Worm (Caenorhabditis elegans) whole organism, young adult: ENCODE results near the gene cpr-3.
"Not testable (repeated sequence)": the region's sequence is repeated elsewhere in the genome, so short reads cannot be mapped to it uniquely, and the experiment has no call there.

Source experiments
- B0019.2 ChIP-seq: fragments of 200-800 bp; sonication (Bioruptor generic); conservative IDR thresholded peaks from 2 replicates; pipeline ENCODE4 v1.3.6; 2022; ENCODE audit warnings: missing genetic modification reagents, missing genetic modification characterization, missing compliant biosample characterization
- C06A6.2 ChIP-seq: fragments of 200-800 bp; sonication (Bioruptor generic); conservative IDR thresholded peaks from 2 replicates; pipeline ENCODE4 v1.3.6; 2022; ENCODE audit warnings: missing genetic modification characterization, missing compliant biosample characterization
- F10E7.11 ChIP-seq: sonication (generic microtip); optimal IDR thresholded peaks from 2 replicates; lab custom pipeline; 2017; ENCODE audit warnings: mild to moderate bottlenecking, missing genetic modification characterization, moderate library complexity, missing compliant biosample characterization
- F52B5.7 ChIP-seq: sonication (generic microtip); optimal IDR thresholded peaks from 2 replicates; lab custom pipeline; 2016; ENCODE audit warnings: mild to moderate bottlenecking, missing genetic modification characterization, missing compliant biosample characterization
- K11D2.4 ChIP-seq: fragments of 200-800 bp; sonication (Bioruptor generic); IDR thresholded peaks from 2 replicates; pipeline ENCODE4 v1.3.6; 2022; ENCODE audit warnings: missing genetic modification reagents, missing genetic modification characterization, missing compliant biosample characterization
- K12H6.12 ChIP-seq: fragments of 200-800 bp; sonication (Bioruptor generic); optimal IDR thresholded peaks from 2 replicates; lab custom pipeline; 2018; ENCODE audit warnings: mild to moderate bottlenecking, missing genetic modification characterization, missing compliant biosample characterization
- T07F8.4 ChIP-seq: sonication (generic microtip); optimal IDR thresholded peaks from 2 replicates; lab custom pipeline; 2016; ENCODE audit warnings: mild to moderate bottlenecking, missing genetic modification characterization, moderate library complexity, missing compliant biosample characterization
- Y95B8A.8 ChIP-seq: fragments of 200-800 bp; sonication (Bioruptor generic); IDR thresholded peaks from 2 replicates; pipeline ENCODE4 v1.3.6; 2022; ENCODE audit warnings: missing genetic modification reagents, missing genetic modification characterization, missing compliant biosample characterization
- attf-6 ChIP-seq: fragments of 200-800 bp; sonication (Bioruptor generic); IDR thresholded peaks from 2 replicates; pipeline ENCODE4 v1.3.6; 2022; ENCODE audit warnings: missing genetic modification reagents, missing genetic modification characterization, missing compliant biosample characterization
- bed-2 ChIP-seq: fragments of 200-800 bp; sonication (Bioruptor generic); IDR thresholded peaks from 2 replicates; pipeline ENCODE4 v1.3.6; 2022; ENCODE audit warnings: missing genetic modification reagents, missing genetic modification characterization, missing compliant biosample characterization
- ceh-58 ChIP-seq: fragments of 200-800 bp; sonication (Bioruptor generic); IDR thresholded peaks from 2 replicates; pipeline ENCODE4 v1.3.6; 2022; ENCODE audit warnings: missing genetic modification characterization, missing compliant biosample characterization
- die-1 ChIP-seq: sonication (generic microtip); optimal IDR thresholded peaks from 2 replicates; lab custom pipeline; 2016; ENCODE audit warnings: missing genotype, mild to moderate bottlenecking, missing genetic modification characterization, missing compliant biosample characterization
- ekl-4 ChIP-seq: fragments of 200-800 bp; sonication (Bioruptor generic); IDR thresholded peaks from 2 replicates; pipeline ENCODE4 v1.3.6; 2022; ENCODE audit warnings: missing genetic modification reagents, missing genetic modification characterization, missing compliant biosample characterization
- lag-1 ChIP-seq: fragments of 200-800 bp; sonication (Bioruptor generic); IDR thresholded peaks from 2 replicates; pipeline ENCODE4 v1.3.6; 2022; ENCODE audit warnings: missing genetic modification reagents, missing genetic modification characterization, missing compliant biosample characterization
- lin-35 ChIP-seq, 3 experiments: fragments of 150-350 bp in 2 of 3; sonication (generic microtip) in 1 of 3; optimal IDR thresholded peaks; 2 replicates each; lab custom pipeline; 2014 to 2018; ENCODE audit warnings: missing biosample characterization in 3 of 3, missing genetic modification characterization in 3 of 3, missing genetic modification reagents in 3 of 3
- lin-40 ChIP-seq: sonication (generic microtip); optimal IDR thresholded peaks from 2 replicates; lab custom pipeline; 2016; ENCODE audit warnings: missing genetic modification characterization, mild to moderate bottlenecking, missing compliant biosample characterization, missing genotype, missing genetic modification reagents
- lsy-27 ChIP-seq: sonication (generic microtip); optimal IDR thresholded peaks from 2 replicates; lab custom pipeline; 2017; ENCODE audit warnings: missing genetic modification characterization, mild to moderate bottlenecking, missing compliant biosample characterization, antibody characterized with exemption, missing genotype, borderline replicate concordance; ENCODE audit not compliant: insufficient read depth
- madf-10 ChIP-seq: sonication (generic microtip); optimal IDR thresholded peaks from 2 replicates; lab custom pipeline; 2016; ENCODE audit warnings: mild to moderate bottlenecking, missing genetic modification characterization, missing compliant biosample characterization
- madf-3 ChIP-seq: fragments of 200-800 bp; sonication (Bioruptor generic); IDR thresholded peaks from 2 replicates; pipeline ENCODE4 v1.3.6; 2022; ENCODE audit warnings: missing genetic modification reagents, missing genetic modification characterization, missing compliant biosample characterization
- mcd-1 ChIP-seq: fragments of 200-800 bp; sonication (Bioruptor generic); IDR thresholded peaks from 2 replicates; pipeline ENCODE4 v1.3.6; 2022; ENCODE audit warnings: missing genetic modification reagents, missing genetic modification characterization, missing compliant biosample characterization
- mel-28 ChIP-seq: sonication (generic microtip); optimal IDR thresholded peaks from 2 replicates; lab custom pipeline; 2016; ENCODE audit warnings: borderline replicate concordance, mild to moderate bottlenecking, missing genetic modification characterization, missing compliant biosample characterization
- mxl-1 ChIP-seq: sonication (generic microtip); optimal IDR thresholded peaks from 2 replicates; lab custom pipeline; 2016; ENCODE audit warnings: missing genetic modification characterization, missing compliant biosample characterization
- nfyb-1 ChIP-seq: fragments of 200-800 bp; sonication (Bioruptor generic); IDR thresholded peaks from 2 replicates; pipeline ENCODE4 v1.3.6; 2022; ENCODE audit warnings: missing genetic modification reagents, missing genetic modification characterization, missing compliant biosample characterization
- nhr-179 ChIP-seq: sonication (generic microtip); optimal IDR thresholded peaks from 2 replicates; lab custom pipeline; 2016; ENCODE audit warnings: mild to moderate bottlenecking, missing genetic modification characterization, missing compliant biosample characterization
- rpc-1 ChIP-seq, 2 experiments: fragments of 150-350 bp in 1 of 2; sonication (generic microtip) in 1 of 2; optimal IDR thresholded peaks; 2 replicates each; lab custom pipeline; 2014 to 2018; ENCODE audit warnings: missing biosample characterization in 1 of 2, missing genetic modification characterization in 1 of 2, missing genetic modification reagents in 1 of 2, missing genotype in 1 of 2
- snpc-1.1 ChIP-seq: sonication (generic microtip); optimal IDR thresholded peaks from 2 replicates; lab custom pipeline; 2017; ENCODE audit warnings: missing genetic modification characterization, mild to moderate bottlenecking, missing compliant biosample characterization, antibody characterized with exemption, moderate library complexity, missing genotype, missing genetic modification reagents; ENCODE audit not compliant: insufficient read depth
- sptf-2 ChIP-seq: fragments of 200-800 bp; sonication (Bioruptor generic); optimal IDR thresholded peaks from 2 replicates; lab custom pipeline; 2018; ENCODE audit warnings: mild to moderate bottlenecking, missing genetic modification characterization, missing compliant biosample characterization
- tbp1 ChIP-seq: fragments of 200-800 bp; sonication (Bioruptor generic); optimal IDR thresholded peaks from 2 replicates; lab custom pipeline; 2018; ENCODE audit warnings: mild to moderate bottlenecking, missing genetic modification characterization, missing compliant biosample characterization
- tbx-9 ChIP-seq: sonication (generic microtip); optimal IDR thresholded peaks from 2 replicates; lab custom pipeline; 2016; ENCODE audit warnings: borderline replicate concordance, missing genetic modification characterization, inconsistent platforms, missing compliant biosample characterization
- zfh-2 ChIP-seq: fragments of 200-800 bp; sonication (Bioruptor generic); conservative IDR thresholded peaks from 2 replicates; pipeline ENCODE4 v1.3.6; 2022; ENCODE audit warnings: missing genetic modification reagents, missing genetic modification characterization, missing compliant biosample characterization
- ztf-25 ChIP-seq: fragments of 200-800 bp; sonication (Bioruptor generic); IDR thresholded peaks from 2 replicates; pipeline ENCODE4 v1.3.6; 2022; ENCODE audit warnings: missing genetic modification reagents, missing genetic modification characterization, missing compliant biosample characterization
- ztf-3 ChIP-seq: fragments of 200-800 bp; sonication (Bioruptor generic); optimal IDR thresholded peaks from 2 replicates; lab custom pipeline; 2018; ENCODE audit warnings: mild to moderate bottlenecking, missing genetic modification characterization, missing compliant biosample characterization
- ztf-6 ChIP-seq: fragments of 200-800 bp; sonication (Bioruptor generic); IDR thresholded peaks from 2 replicates; pipeline ENCODE4 v1.3.6; 2022; ENCODE audit warnings: missing genetic modification reagents, missing genetic modification characterization, missing compliant biosample characterization

Gene cpr-3

DNA sequence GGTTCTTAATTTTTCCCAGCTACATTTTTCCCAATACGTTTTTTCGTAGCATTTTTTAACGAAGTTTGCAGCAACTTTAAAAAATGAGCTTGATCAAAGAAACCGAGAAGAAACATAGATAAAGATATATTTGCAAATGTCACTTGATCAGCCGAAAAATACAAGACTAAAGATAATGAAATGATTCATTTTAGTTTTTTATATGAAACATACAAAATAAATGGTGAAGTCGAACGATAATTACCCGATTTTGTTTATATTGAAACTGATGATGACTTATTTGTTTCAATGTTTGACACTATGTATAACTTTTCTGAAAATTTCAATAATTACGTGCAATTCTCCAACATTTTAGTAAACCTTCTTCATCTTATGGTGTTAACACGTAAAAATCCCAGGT lies 30.2 kb downstream of the cpr-3 start, which contains the start of gene srw-22:
srw-22 (plus strand) TSS at position 301 of the 400 bp plus-strand sequence.
- no peak for TF ChIP-seq F52B5.7 (tag; lab: Kevin White, UChicago)
- no peak for TF ChIP-seq nhr-179
- no peak for TF ChIP-seq rpc-1 (optimal IDR thresholded peaks at IDR 0.05; lab: Kevin White, UChicago)
- TF ChIP-seq rpc-1 (tag; optimal IDR thresholded peaks at IDR 0.05; lab: Kevin White, UChicago), result no peak
- TF ChIP-seq mcd-1, result no peak
- TF ChIP-seq K11D2.4, result no peak
- no peak for TF ChIP-seq lin-35 (GFP tag; optimal IDR thresholded peaks at IDR 0.05; lab: Kevin White, UChicago)
- no peak for TF ChIP-seq K12H6.12
- TF ChIP-seq die-1 (tag; lab: Kevin White, UChicago), result no peak
- TF ChIP-seq ztf-25 (GFP tag; lab: Robert Waterston, UW), result no peak
- TF ChIP-seq B0019.2 (GFP tag; lab: Robert Waterston, UW), result no peak

DNA sequence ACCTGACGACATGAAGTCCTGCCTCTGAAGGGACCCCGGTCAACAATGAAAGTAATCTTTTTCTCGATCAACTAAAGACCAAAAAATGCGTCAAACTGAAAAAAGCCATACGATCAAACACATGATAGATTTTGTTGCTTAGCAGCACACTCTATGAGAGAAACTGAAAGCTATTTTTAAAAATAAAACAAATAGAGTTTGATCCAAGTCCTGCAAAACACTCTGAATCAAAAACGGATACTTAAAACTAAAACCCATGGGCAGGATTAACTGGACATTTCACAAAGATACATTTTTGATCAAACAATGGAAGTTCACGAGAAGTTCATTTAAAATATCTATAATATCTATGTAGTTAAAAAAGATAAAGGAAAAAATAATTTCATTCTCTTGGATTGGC lies 31.1 kb downstream of the cpr-3 start, which contains the start of gene T10H4.13:
T10H4.13 (minus strand) TSS at position 101 of the 400 bp plus-strand sequence.
- TF ChIP-seq zfh-2 (GFP tag; lab: Robert Waterston, UW) (no peak), F10E7.11 (tag; lab: Kevin White, UChicago) (no peak), snpc-1.1 (tag; lab: Kevin White, UChicago) (no peak), Y95B8A.8 (GFP tag; lab: Robert Waterston, UW) (no peak), nfyb-1 (no peak)

DNA sequence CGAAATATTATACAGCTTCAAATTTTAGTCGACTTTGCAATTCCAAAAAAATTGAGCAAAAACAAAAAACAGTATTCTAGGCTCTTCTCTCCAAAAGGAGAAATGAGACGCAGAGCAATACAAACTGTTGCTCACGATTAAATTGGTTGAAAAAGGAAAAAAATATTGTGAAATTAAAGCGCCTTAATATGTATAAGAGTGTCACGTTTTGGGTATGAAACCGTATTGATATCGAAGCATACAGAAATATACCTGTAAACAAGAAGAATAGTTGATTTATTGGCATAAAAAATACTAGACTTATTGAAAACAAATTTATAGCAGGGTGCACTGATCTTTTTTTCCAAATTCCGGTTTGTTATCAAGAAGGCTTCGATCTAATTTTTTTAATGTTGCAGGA lies 32.7 kb downstream of the cpr-3 start, which contains the start of gene M01B2.13:
M01B2.13 (minus strand) TSS at position 101 of the 400 bp plus-strand sequence.
- TF ChIP-seq mxl-1 (tag; lab: Kevin White, UChicago), result no peak
- TF ChIP-seq T07F8.4 (tag; lab: Kevin White, UChicago), result no peak
- no peak for TF ChIP-seq ceh-58 (GFP tag; lab: Robert Waterston, UW)
- TF ChIP-seq ztf-3 (GFP tag; lab: Kevin White, UChicago), result no peak
- TF ChIP-seq F10E7.11 (tag; lab: Kevin White, UChicago), result no peak
- TF ChIP-seq mcd-1, result no peak
- no peak for TF ChIP-seq attf-6 (GFP tag; lab: Robert Waterston, UW)
- no peak for TF ChIP-seq lsy-27 (tag; lab: Kevin White, UChicago)
- TF ChIP-seq madf-3 (GFP tag; lab: Robert Waterston, UW), result no peak
- no peak for TF ChIP-seq snpc-1.1 (tag; lab: Kevin White, UChicago)
- TF ChIP-seq zfh-2 (GFP tag; lab: Robert Waterston, UW), result no peak
- TF ChIP-seq mel-28, result no peak
- no peak for TF ChIP-seq ztf-6 (GFP tag; lab: Robert Waterston, UW)
- no peak for TF ChIP-seq lin-40 (tag; lab: Kevin White, UChicago)
- TF ChIP-seq lag-1 (GFP tag; lab: Robert Waterston, UW), result no peak
- TF ChIP-seq sptf-2, result no peak
- no peak for TF ChIP-seq tbp1 (GFP tag; lab: Kevin White, UChicago)
- TF ChIP-seq ekl-4 (GFP tag; lab: Robert Waterston, UW), result no peak
- no peak for TF ChIP-seq tbx-9
- no peak for TF ChIP-seq ztf-25 (GFP tag; lab: Robert Waterston, UW)

DNA sequence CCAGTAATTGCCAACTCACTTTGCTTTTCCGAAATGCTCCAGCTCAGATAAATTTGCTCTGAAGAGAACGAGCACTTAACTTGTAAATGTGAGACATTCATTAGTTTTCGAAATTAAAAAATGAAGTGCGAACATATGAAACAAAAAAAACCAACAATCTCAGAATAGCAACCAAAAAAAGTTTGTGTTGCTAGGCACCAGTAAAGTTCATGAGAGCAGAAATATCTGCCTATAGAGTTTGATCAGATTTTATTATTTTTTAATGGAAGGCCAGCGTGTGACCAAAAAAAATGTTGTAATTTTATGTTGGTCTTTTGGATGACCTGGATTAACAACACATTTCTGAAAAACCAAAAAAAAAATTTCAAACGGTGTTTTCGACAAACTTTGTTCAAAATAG lies 34.4 kb downstream of the cpr-3 start, which contains the start of gene M01B2.12:
M01B2.12 (minus strand) TSS at position 101 of the 400 bp plus-strand sequence.
- TF ChIP-seq K11D2.4 (no peak), rpc-1 (optimal IDR thresholded peaks at IDR 0.05; lab: Kevin White, UChicago) (no peak), rpc-1 (tag; optimal IDR thresholded peaks at IDR 0.05; lab: Kevin White, UChicago) (no peak), ztf-25 (GFP tag; lab: Robert Waterston, UW) (no peak), ekl-4 (GFP tag; lab: Robert Waterston, UW) (no peak)

ce11 chrV:15262336-15262735 lies 36.2 kb downstream of the cpr-3 start, which contains the start of gene M01B2.10:
M01B2.10 (minus strand) TSS chrV:15262436.
- not testable (repeated sequence) for TF ChIP-seq C06A6.2; madf-10 (tag; lab: Kevin White, UChicago); bed-2 (GFP tag; lab: Robert Waterston, UW)
